Worm (Caenorhabditis elegans) whole organism, mixed stage, embryonic: Measurements from ENCODE around the gene col-20.

Experiments used
- lin-13 ChIP-seq: fragments of 150-350 bp; optimal IDR thresholded peaks from 2 replicates; lab custom pipeline; 2014; ENCODE audit warnings: missing biosample characterization, missing genetic modification characterization
- snpc-4 ChIP-seq: fragments of 150-350 bp; optimal IDR thresholded peaks from 2 replicates; lab custom pipeline; 2014; ENCODE audit warnings: missing biosample characterization, missing genetic modification characterization
- unc-39 ChIP-seq: fragments of 150-350 bp; optimal IDR thresholded peaks from 2 replicates; lab custom pipeline; 2014; ENCODE audit warnings: missing biosample characterization, missing genetic modification characterization

- TF ChIP-seq unc-39 (tag; lab: Kevin White, UChicago), result no peak
- no peak for TF ChIP-seq snpc-4
- TF ChIP-seq lin-13 (tag; lab: Kevin White, UChicago), result no peak
Observed at ce11 chrII:4858906-4859411, 11.6 kb downstream of the col-20 start.
